Worm (Caenorhabditis elegans) whole organism, L4 larva: ENCODE results near the gene C47G2.3.

Source experiments
- F37D6.2 ChIP-seq: sonication (generic microtip); optimal IDR thresholded peaks from 2 replicates; lab custom pipeline; 2016; ENCODE audit warnings: mild to moderate bottlenecking, missing genetic modification characterization, missing compliant biosample characterization
- Y105C5A.15 ChIP-seq: fragments of 200-800 bp; sonication (Bioruptor generic); IDR thresholded peaks from 2 replicates; pipeline ENCODE4 v1.3.6; 2022; ENCODE audit warnings: missing genetic modification characterization, missing compliant biosample characterization
- Y48G9A.11 ChIP-seq: fragments of 200-800 bp; sonication (Bioruptor generic); IDR thresholded peaks from 2 replicates; pipeline ENCODE4 v1.3.6; 2022; ENCODE audit warnings: missing genetic modification reagents, missing genetic modification characterization, missing compliant biosample characterization
- Y5F2A.4 ChIP-seq: fragments of 200-800 bp; sonication (Bioruptor generic); optimal IDR thresholded peaks from 2 replicates; lab custom pipeline; 2018; ENCODE audit warnings: mild to moderate bottlenecking, missing genetic modification characterization, missing compliant biosample characterization
- Y75B8A.6 ChIP-seq: fragments of 200-800 bp; sonication (Bioruptor generic); IDR thresholded peaks from 2 replicates; pipeline ENCODE4 v1.3.6; 2022; ENCODE audit warnings: missing genetic modification reagents, missing genetic modification characterization, missing compliant biosample characterization
- ZK337.2 ChIP-seq: fragments of 200-800 bp; sonication (Bioruptor generic); IDR thresholded peaks from 2 replicates; pipeline ENCODE4 v1.3.6; 2022; ENCODE audit warnings: missing genetic modification reagents, missing genetic modification characterization, missing compliant biosample characterization
- aha-1 ChIP-seq: fragments of 150-350 bp; peaks from one replicate; lab custom pipeline; 2014; ENCODE audit warnings: missing biosample characterization, missing genetic modification characterization
- aly-2 ChIP-seq: sonication (generic microtip); optimal IDR thresholded peaks from 2 replicates; lab custom pipeline; 2018; ENCODE audit warnings: missing biosample characterization, missing genetic modification characterization
- ceh-62 ChIP-seq: sonication (generic microtip); optimal IDR thresholded peaks from 2 replicates; lab custom pipeline; 2017; ENCODE audit warnings: missing biosample characterization, missing genetic modification characterization
- cey-2 ChIP-seq: sonication (generic microtip); optimal IDR thresholded peaks from 3 replicates; lab custom pipeline; 2017; ENCODE audit warnings: missing genetic modification characterization, mild to moderate bottlenecking, missing compliant biosample characterization, antibody characterized with exemption, borderline replicate concordance; ENCODE audit not compliant: insufficient read depth
- ctbp-1 ChIP-seq: fragments of 200-800 bp; sonication (Bioruptor generic); IDR thresholded peaks from 2 replicates; pipeline ENCODE4 v1.3.6; 2022; ENCODE audit warnings: missing genetic modification reagents, missing genetic modification characterization, missing compliant biosample characterization
- daf-16 ChIP-seq, 3 experiments: sonication (generic microtip); optimal IDR thresholded peaks; 2 replicates each; lab custom pipeline; 2016 to 2017; ENCODE audit warnings: missing genetic modification characterization in 3 of 3, missing genetic modification reagents in 3 of 3, mild to moderate bottlenecking in 2 of 3, missing compliant biosample characterization in 2 of 3, missing biosample characterization in 1 of 3, moderate library complexity in 1 of 3
- daf-19 ChIP-seq: fragments of 200-800 bp; sonication (Bioruptor generic); conservative IDR thresholded peaks from 2 replicates; pipeline ENCODE4 v1.3.6; 2022; ENCODE audit warnings: missing genetic modification characterization, missing compliant biosample characterization
- dmd-9 ChIP-seq: fragments of 200-800 bp; sonication (Bioruptor generic); IDR thresholded peaks from 2 replicates; pipeline ENCODE4 v1.3.6; 2022; ENCODE audit warnings: missing genetic modification reagents, missing genetic modification characterization, missing compliant biosample characterization
- egl-43 ChIP-seq: fragments of 200-800 bp; sonication (Bioruptor generic); IDR thresholded peaks from 2 replicates; pipeline ENCODE4 v1.3.6; 2022; ENCODE audit warnings: missing genetic modification reagents, missing genetic modification characterization, missing compliant biosample characterization
- gei-8 ChIP-seq: fragments of 200-800 bp; sonication (Bioruptor generic); optimal IDR thresholded peaks from 2 replicates; lab custom pipeline; 2018; ENCODE audit warnings: mild to moderate bottlenecking, missing genetic modification characterization, missing compliant biosample characterization
- hlh-30 ChIP-seq: sonication (generic microtip); optimal IDR thresholded peaks from 2 replicates; lab custom pipeline; 2017; ENCODE audit warnings: antibody characterized with exemption, mild to moderate bottlenecking, missing genetic modification characterization, missing compliant biosample characterization; ENCODE audit not compliant: insufficient read depth
- lim-7 ChIP-seq: fragments of 200-800 bp; sonication (Bioruptor generic); IDR thresholded peaks from 2 replicates; pipeline ENCODE4 v1.3.6; 2022; ENCODE audit warnings: missing genetic modification characterization, missing compliant biosample characterization
- lin-13 ChIP-seq: fragments of 150-350 bp; optimal IDR thresholded peaks from 2 replicates; lab custom pipeline; 2014; ENCODE audit warnings: missing biosample characterization, missing genetic modification reagents, missing genetic modification characterization
- lin-15B ChIP-seq: fragments of 150-350 bp; sonication (generic microtip); optimal IDR thresholded peaks from 3 replicates; lab custom pipeline; 2014; ENCODE audit warnings: missing biosample characterization, missing genetic modification characterization
- lsy-2 ChIP-seq, 2 experiments: fragments of 150-350 bp in 1 of 2; sonication (generic microtip) in 1 of 2; optimal IDR thresholded peaks; 2 replicates each; lab custom pipeline; 2014 to 2017; ENCODE audit warnings: missing biosample characterization in 2 of 2, missing genetic modification characterization in 2 of 2
- mep-1 ChIP-seq: fragments of 150-350 bp; sonication (generic microtip); optimal IDR thresholded peaks from 3 replicates; lab custom pipeline; 2014; ENCODE audit warnings: missing biosample characterization, missing genetic modification characterization
- nhr-10 ChIP-seq: fragments of 150-350 bp; optimal IDR thresholded peaks from 2 replicates; lab custom pipeline; 2014; ENCODE audit warnings: missing biosample characterization, missing genetic modification characterization
- nhr-237 ChIP-seq: sonication (generic microtip); optimal IDR thresholded peaks from 2 replicates; lab custom pipeline; 2017; ENCODE audit warnings: missing biosample characterization, missing genetic modification characterization
- nhr-25 ChIP-seq: sonication (generic microtip); optimal IDR thresholded peaks from 2 replicates; lab custom pipeline; 2017; ENCODE audit warnings: missing genetic modification characterization, mild to moderate bottlenecking, missing compliant biosample characterization, antibody characterized with exemption, moderate library complexity, borderline replicate concordance; ENCODE audit not compliant: insufficient read depth
- nhr-28 ChIP-seq: fragments of 150-350 bp; optimal IDR thresholded peaks from 2 replicates; lab custom pipeline; 2014; ENCODE audit warnings: missing biosample characterization, missing genetic modification characterization
- nhr-77 ChIP-seq: fragments of 150-350 bp; optimal IDR thresholded peaks from 2 replicates; lab custom pipeline; 2014; ENCODE audit warnings: missing biosample characterization, missing genetic modification characterization
- pqm-1 ChIP-seq: sonication (generic microtip); optimal IDR thresholded peaks from 2 replicates; lab custom pipeline; 2017; ENCODE audit warnings: missing biosample characterization, missing genetic modification characterization
- set-16 ChIP-seq: fragments of 200-800 bp; sonication (Bioruptor generic); IDR thresholded peaks from 2 replicates; pipeline ENCODE4 v1.3.6; 2022; ENCODE audit warnings: missing genetic modification reagents, missing genetic modification characterization, missing compliant biosample characterization
- skn-1 ChIP-seq: fragments of 150-350 bp; optimal IDR thresholded peaks from 2 replicates; lab custom pipeline; 2014; ENCODE audit warnings: missing biosample characterization, missing genetic modification characterization
- snpc-4 ChIP-seq: fragments of 150-350 bp; optimal IDR thresholded peaks from 2 replicates; lab custom pipeline; 2014; ENCODE audit warnings: missing biosample characterization, missing genetic modification characterization
- unc-130 ChIP-seq: sonication (generic microtip); optimal IDR thresholded peaks from 2 replicates; lab custom pipeline; 2016; ENCODE audit warnings: missing genetic modification reagents, missing genetic modification characterization, missing compliant biosample characterization
- unc-62 ChIP-seq, 3 experiments: fragments of 150-350 bp in 1 of 3; sonication (generic microtip); optimal IDR thresholded peaks in 2 of 3; peaks in 1 of 3; 1 replicate in 1 of 3; 2 replicates in 2 of 3; lab custom pipeline; 2014 to 2017; ENCODE audit warnings: missing biosample characterization in 3 of 3, missing genetic modification characterization in 3 of 3, missing genetic modification reagents in 3 of 3, missing genotype in 1 of 3
- zfp-2 ChIP-seq: sonication (generic microtip); optimal IDR thresholded peaks from 2 replicates; lab custom pipeline; 2016; ENCODE audit warnings: mild to moderate bottlenecking, missing genetic modification characterization, missing compliant biosample characterization
- zip-11 ChIP-seq: fragments of 200-800 bp; sonication (Bioruptor generic); IDR thresholded peaks from 2 replicates; pipeline ENCODE4 v1.3.6; 2022; ENCODE audit warnings: missing genetic modification characterization, missing compliant biosample characterization
- ztf-7 ChIP-seq: fragments of 150-350 bp; optimal IDR thresholded peaks from 2 replicates; lab custom pipeline; 2014; ENCODE audit warnings: missing biosample characterization, missing genetic modification characterization

Gene C47G2.3

DNA sequence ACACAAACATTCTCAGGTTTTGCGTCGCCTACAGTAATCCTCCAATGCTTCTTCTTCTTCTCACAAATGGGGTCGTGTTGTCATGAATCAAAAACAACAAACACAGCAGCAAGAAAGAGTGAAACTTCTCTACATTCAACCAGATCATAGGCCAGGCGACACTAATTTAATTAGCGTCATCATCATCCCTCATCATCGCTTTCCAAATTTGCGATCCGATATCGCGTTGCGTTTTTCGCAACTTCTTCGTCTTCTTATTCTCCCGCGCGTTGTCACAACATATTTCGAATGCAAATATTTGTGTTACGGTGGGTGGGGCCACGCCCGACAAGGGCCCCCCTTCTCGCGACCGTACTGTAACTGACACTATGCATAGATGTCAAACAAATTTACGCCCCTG lies 3.5 kb downstream of the C47G2.3 start:
- TF ChIP-seq zfp-2 (tag; lab: Kevin White, UChicago) (no peak), Y75B8A.6 (GFP tag; lab: Robert Waterston, UW) (no peak), lsy-2 (tag; optimal IDR thresholded peaks at IDR 0.05; lab: Kevin White, UChicago) (no peak), nhr-77 (tag; lab: Kevin White, UChicago) (no peak), unc-62 (GFP tag; optimal IDR thresholded peaks at IDR 0.05 in 1 of 2; lab: Kevin White, UChicago) (peak in 1 of 2 experiments; percentile 82), unc-62 (tag; optimal IDR thresholded peaks at IDR 0.05; lab: Kevin White, UChicago) (no peak), ztf-7 (tag; lab: Kevin White, UChicago) (no peak), snpc-4 (tag; lab: Kevin White, UChicago) (no peak), Y48G9A.11 (GFP tag; lab: Robert Waterston, UW) (no peak), lim-7 (GFP tag; lab: Robert Waterston, UW) (no peak)

DNA sequence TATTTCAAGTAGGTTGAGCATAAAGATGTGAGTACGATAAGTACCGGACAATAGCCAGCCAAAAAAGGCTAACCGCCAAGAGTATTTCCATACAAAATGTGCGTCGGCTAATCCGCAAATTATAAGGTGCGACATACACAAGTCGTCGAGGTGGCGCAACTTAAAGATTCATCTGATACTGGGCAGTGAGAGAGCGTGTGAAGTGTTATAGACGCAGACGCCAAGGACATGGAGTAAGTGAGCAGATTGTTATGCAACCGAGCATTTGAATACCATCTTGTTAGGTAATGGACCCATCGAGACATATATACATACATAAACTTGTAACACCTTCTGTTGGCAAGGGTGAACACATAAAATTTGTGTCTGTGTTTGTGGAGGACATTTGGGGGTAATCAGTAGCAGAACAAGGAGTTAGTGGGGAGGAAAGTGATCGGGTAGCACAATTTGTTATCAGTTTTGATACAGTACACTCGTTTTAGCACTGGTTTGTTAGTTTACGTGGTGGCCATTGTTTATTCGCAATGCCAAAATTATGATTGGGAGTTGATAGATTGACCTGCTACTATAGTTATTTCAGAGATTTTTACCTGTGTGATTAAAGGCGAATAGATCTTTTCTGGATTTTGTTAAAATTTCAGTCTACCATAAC lies 4.6 kb downstream of the C47G2.3 start:
- no peak for TF ChIP-seq F37D6.2 (tag; lab: Kevin White, UChicago)
- no peak for TF ChIP-seq dmd-9 (GFP tag; lab: Robert Waterston, UW)
- peak; percentile 4 for TF ChIP-seq aha-1
- no peak for TF ChIP-seq nhr-237 (tag; lab: Kevin White, UChicago)
- peak; percentile 75 for TF ChIP-seq pqm-1 (tag; lab: Kevin White, UChicago)
- TF ChIP-seq daf-16 (GFP tag; optimal IDR thresholded peaks at IDR 0.05; lab: Kevin White, UChicago) = no peak
- TF ChIP-seq daf-16 (tag; optimal IDR thresholded peaks at IDR 0.05; lab: Kevin White, UChicago) = peak; percentile 10
- TF ChIP-seq nhr-28 (tag; lab: Kevin White, UChicago) = peak; percentile 57
- TF ChIP-seq unc-62 (GFP tag; optimal IDR thresholded peaks at IDR 0.05 in 1 of 2; lab: Kevin White, UChicago) = peak in 1 of 2 experiments; percentile 21
- TF ChIP-seq unc-62 (tag; optimal IDR thresholded peaks at IDR 0.05; lab: Kevin White, UChicago) = no peak

DNA sequence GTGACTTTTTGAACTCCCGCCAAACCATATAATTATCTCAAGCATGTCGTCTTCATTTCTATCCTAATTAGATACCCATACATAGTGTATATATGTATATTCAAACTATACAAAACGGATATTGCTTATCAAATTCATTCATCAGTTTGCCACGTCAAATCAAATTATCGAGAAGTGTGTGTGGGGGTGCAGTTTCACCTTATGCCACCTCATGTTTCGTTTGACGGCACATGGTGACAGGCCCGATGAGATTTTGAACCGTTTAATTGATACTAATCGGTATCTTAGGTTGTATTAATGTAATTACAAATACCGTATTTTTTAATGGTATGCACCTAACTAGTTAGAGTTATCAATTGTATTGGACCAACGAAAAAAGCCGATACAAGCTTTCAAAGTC lies 5.3 kb downstream of the C47G2.3 start:
- TF ChIP-seq skn-1 (tag; lab: Kevin White, UChicago) (no peak), lim-7 (GFP tag; lab: Robert Waterston, UW) (no peak), gei-8 (GFP tag; lab: Kevin White, UChicago) (no peak), nhr-25 (tag; lab: Kevin White, UChicago) (no peak), Y105C5A.15 (GFP tag; lab: Robert Waterston, UW) (no peak), lin-15B (tag; lab: Kevin White, UChicago) (no peak), ceh-62 (tag; lab: Kevin White, UChicago) (no peak)

- peak; percentile 71 for TF ChIP-seq pqm-1 (tag; lab: Kevin White, UChicago)
- TF ChIP-seq daf-16 (GFP tag; optimal IDR thresholded peaks at IDR 0.05; lab: Kevin White, UChicago) = no peak
- TF ChIP-seq daf-16 (tag; optimal IDR thresholded peaks at IDR 0.05; lab: Kevin White, UChicago) = peak; percentile 29
- peak; percentile 6 for TF ChIP-seq nhr-28 (tag; lab: Kevin White, UChicago)
- no peak for TF ChIP-seq Y5F2A.4 (GFP tag; lab: Kevin White, UChicago)
- no peak for TF ChIP-seq zip-11 (GFP tag; lab: Robert Waterston, UW)
Observed at ce11 chrII:11283803-11284202, 6.2 kb downstream of the C47G2.3 start.

ce11 chrII:11283013-11283412 lies 6.9 kb downstream of the C47G2.3 start:
- TF ChIP-seq mep-1 (no peak), cey-2 (tag; lab: Kevin White, UChicago) (no peak), ZK337.2 (no peak), nhr-10 (tag; lab: Kevin White, UChicago) (no peak), daf-19 (GFP tag; lab: Robert Waterston, UW) (no peak), set-16 (GFP tag; lab: Robert Waterston, UW) (no peak), hlh-30 (no peak), unc-130 (GFP tag; lab: Kevin White, UChicago) (no peak), lin-13 (no peak), egl-43 (no peak), ctbp-1 (no peak), nhr-237 (tag; lab: Kevin White, UChicago) (no peak), aly-2 (tag; lab: Kevin White, UChicago) (no peak), zfp-2 (tag; lab: Kevin White, UChicago) (no peak), Y75B8A.6 (GFP tag; lab: Robert Waterston, UW) (no peak)
- TF ChIP-seq, all 104 proteins: peak for 0
